Worm (Caenorhabditis elegans) whole organism, L1 larva: ENCODE data around the gene T03F6.3.

Experiments
- aha-1 ChIP-seq: fragments of 150-350 bp; optimal IDR thresholded peaks from 2 replicates; lab custom pipeline; 2014; ENCODE audit warnings: missing biosample characterization, missing genetic modification characterization
- ceh-63 ChIP-seq: fragments of 200-800 bp; sonication (Bioruptor generic); optimal IDR thresholded peaks from 2 replicates; lab custom pipeline; 2018; ENCODE audit warnings: mild to moderate bottlenecking, missing genetic modification characterization, missing compliant biosample characterization
- egl-13 ChIP-seq: sonication (generic microtip); optimal IDR thresholded peaks from 2 replicates; lab custom pipeline; 2016; ENCODE audit warnings: missing genotype, missing genetic modification reagents, missing genetic modification characterization, missing compliant biosample characterization
- hlh-17 ChIP-seq: fragments of 200-800 bp; sonication (Bioruptor generic); optimal IDR thresholded peaks from 2 replicates; lab custom pipeline; 2018; ENCODE audit warnings: missing genetic modification characterization, mild to moderate bottlenecking, missing compliant biosample characterization, moderate library complexity, borderline replicate concordance
- lin-35 ChIP-seq, 2 experiments: fragments of 150-350 bp; optimal IDR thresholded peaks; 2 replicates each; lab custom pipeline; 2014; ENCODE audit warnings: missing biosample characterization in 2 of 2, missing genetic modification characterization in 2 of 2, missing genetic modification reagents in 2 of 2
- lin-39 ChIP-seq: fragments of 150-350 bp; optimal IDR thresholded peaks from 2 replicates; lab custom pipeline; 2014; ENCODE audit warnings: missing biosample characterization, missing genetic modification reagents, missing genetic modification characterization
- nhr-12 ChIP-seq: sonication (generic microtip); optimal IDR thresholded peaks from 2 replicates; lab custom pipeline; 2017; ENCODE audit warnings: missing biosample characterization, missing genetic modification characterization
- nhr-71 ChIP-seq: sonication (generic microtip); optimal IDR thresholded peaks from 2 replicates; lab custom pipeline; 2016; ENCODE audit warnings: mild to moderate bottlenecking, missing genetic modification characterization, moderate library complexity, missing compliant biosample characterization
- pag-3 ChIP-seq: sonication (generic microtip); optimal IDR thresholded peaks from 2 replicates; lab custom pipeline; 2017; ENCODE audit warnings: missing genetic modification characterization, mild to moderate bottlenecking, missing compliant biosample characterization, antibody characterized with exemption, borderline replicate concordance; ENCODE audit not compliant: insufficient read depth
- skn-1 ChIP-seq: fragments of 150-350 bp; optimal IDR thresholded peaks from 2 replicates; lab custom pipeline; 2014; ENCODE audit warnings: missing biosample characterization, missing genetic modification characterization
- snu-23 ChIP-seq: sonication (generic microtip); optimal IDR thresholded peaks from 2 replicates; lab custom pipeline; 2016; ENCODE audit warnings: missing genetic modification characterization, missing compliant biosample characterization
- sup-37 ChIP-seq: fragments of 200-800 bp; sonication (Bioruptor generic); optimal IDR thresholded peaks from 2 replicates; lab custom pipeline; 2018; ENCODE audit warnings: mild to moderate bottlenecking, missing genetic modification characterization, missing compliant biosample characterization
- swsn-7 ChIP-seq: sonication (generic microtip); optimal IDR thresholded peaks from 2 replicates; lab custom pipeline; 2016; ENCODE audit warnings: missing genetic modification characterization, missing compliant biosample characterization
- tlp-1 ChIP-seq: fragments of 150-350 bp; optimal IDR thresholded peaks from 2 replicates; lab custom pipeline; 2014; ENCODE audit warnings: missing biosample characterization, missing genetic modification characterization
- xbp-1 ChIP-seq: sonication (generic microtip); optimal IDR thresholded peaks from 2 replicates; lab custom pipeline; 2016; ENCODE audit warnings: missing genetic modification characterization, missing compliant biosample characterization

The T03F6.3 gene

DNA sequence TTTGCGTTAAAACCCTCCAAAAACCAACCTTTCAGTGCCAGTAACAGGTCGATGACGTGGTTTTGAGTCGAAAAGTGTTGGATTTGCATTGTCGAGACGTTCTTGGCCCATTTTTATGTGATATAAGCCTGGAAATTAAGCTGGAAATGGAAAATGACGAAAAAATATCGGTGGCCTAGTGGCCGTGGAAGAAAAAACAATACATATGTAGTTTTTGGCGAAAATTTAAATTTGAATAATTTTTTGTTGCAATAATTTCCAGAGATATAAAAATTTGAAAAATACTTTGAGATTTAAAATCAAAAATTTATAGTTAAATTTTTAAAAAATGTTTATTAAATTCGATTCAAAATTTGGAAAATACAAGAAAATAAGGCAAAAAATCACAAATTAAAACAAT lies 50.2 kb downstream of the T03F6.3 start, which contains the start of gene ciao-2B (continued):
- peak; percentile 19 for TF ChIP-seq xbp-1 (tag; lab: Kevin White, UChicago)
- peak; percentile 15 for TF ChIP-seq egl-13 (tag; lab: Kevin White, UChicago)
- no peak for TF ChIP-seq aha-1 (tag; lab: Kevin White, UChicago)
- no peak for TF ChIP-seq ceh-63 (GFP tag; lab: Kevin White, UChicago)
- TF ChIP-seq nhr-12 (tag; lab: Kevin White, UChicago) = no peak
- TF ChIP-seq hlh-17 (GFP tag; lab: Kevin White, UChicago) = no peak
- TF ChIP-seq swsn-7 (tag; lab: Kevin White, UChicago) = no peak
- TF ChIP-seq pag-3 = no peak
- no peak for TF ChIP-seq tlp-1
- no peak for TF ChIP-seq sup-37 (GFP tag; lab: Kevin White, UChicago)
- TF ChIP-seq snu-23 = peak; percentile 29
- peak; percentile 19 for TF ChIP-seq skn-1 (tag; lab: Kevin White, UChicago)
- TF ChIP-seq lin-35 (GFP tag; optimal IDR thresholded peaks at IDR 0.05; lab: Kevin White, UChicago) = peak; percentile 87 to 93
- peak; percentile 58 for TF ChIP-seq nhr-71
- peak; percentile 20 for TF ChIP-seq lin-39 (tag; lab: Kevin White, UChicago)
